Worm (Caenorhabditis elegans) whole organism, L1 larva: ENCODE measurements around the gene wdr-83.

Source experiments
- C16A3.4 ChIP-seq: fragments of 150-350 bp; optimal IDR thresholded peaks from 2 replicates; lab custom pipeline; 2014; ENCODE audit warnings: missing biosample characterization, missing genetic modification characterization
- C34B4.2 ChIP-seq: sonication (generic microtip); optimal IDR thresholded peaks from 2 replicates; lab custom pipeline; 2017; ENCODE audit warnings: mild to moderate bottlenecking, missing genetic modification characterization, missing compliant biosample characterization
- F16B12.6 ChIP-seq: fragments of 150-350 bp; optimal IDR thresholded peaks from 2 replicates; lab custom pipeline; 2014; ENCODE audit warnings: missing biosample characterization, missing genetic modification characterization
- Y116A8C.19 ChIP-seq: sonication (generic microtip); optimal IDR thresholded peaks from 2 replicates; lab custom pipeline; 2016; ENCODE audit warnings: missing compliant biosample characterization, missing genetic modification characterization, borderline replicate concordance
- aha-1 ChIP-seq: fragments of 150-350 bp; optimal IDR thresholded peaks from 2 replicates; lab custom pipeline; 2014; ENCODE audit warnings: missing biosample characterization, missing genetic modification characterization
- aly-2 ChIP-seq: fragments of 150-350 bp; optimal IDR thresholded peaks from 2 replicates; lab custom pipeline; 2014; ENCODE audit warnings: missing biosample characterization, missing genetic modification characterization
- ama-1 ChIP-seq: fragments of 150-350 bp; optimal IDR thresholded peaks from 2 replicates; lab custom pipeline; 2014
- ceh-63 ChIP-seq: fragments of 200-800 bp; sonication (Bioruptor generic); optimal IDR thresholded peaks from 2 replicates; lab custom pipeline; 2018; ENCODE audit warnings: mild to moderate bottlenecking, missing genetic modification characterization, missing compliant biosample characterization
- ceh-8 ChIP-seq: fragments of 200-800 bp; sonication (Bioruptor generic); optimal IDR thresholded peaks from 2 replicates; lab custom pipeline; 2018; ENCODE audit warnings: mild to moderate bottlenecking, missing genetic modification characterization, moderate library complexity, missing compliant biosample characterization
- ceh-90 ChIP-seq: sonication (generic microtip); optimal IDR thresholded peaks from 2 replicates; lab custom pipeline; 2016; ENCODE audit warnings: missing genetic modification characterization, missing compliant biosample characterization
- dpl-1 ChIP-seq, 3 experiments: fragments of 150-350 bp in 2 of 3; sonication (generic microtip) in 1 of 3; optimal IDR thresholded peaks; 2 replicates each; lab custom pipeline; 2014 to 2017; ENCODE audit warnings: missing biosample characterization in 3 of 3, missing genetic modification characterization in 3 of 3, missing genetic modification reagents in 3 of 3
- dsc-1 ChIP-seq: sonication (generic microtip); optimal IDR thresholded peaks from 2 replicates; lab custom pipeline; 2016; ENCODE audit warnings: mild to moderate bottlenecking, missing genetic modification characterization, missing compliant biosample characterization
- efl-3 ChIP-seq: fragments of 200-800 bp; sonication (Bioruptor generic); optimal IDR thresholded peaks from 2 replicates; lab custom pipeline; 2018; ENCODE audit warnings: mild to moderate bottlenecking, missing genetic modification characterization, missing compliant biosample characterization
- egl-13 ChIP-seq: sonication (generic microtip); optimal IDR thresholded peaks from 2 replicates; lab custom pipeline; 2016; ENCODE audit warnings: missing genotype, missing genetic modification reagents, missing genetic modification characterization, missing compliant biosample characterization
- egl-27 ChIP-seq, 2 experiments: fragments of 150-350 bp in 1 of 2; sonication (generic microtip); optimal IDR thresholded peaks; 3 replicates each; lab custom pipeline; 2017 to 2018; ENCODE audit warnings: missing biosample characterization in 2 of 2, missing genetic modification characterization in 2 of 2, missing genetic modification reagents in 2 of 2
- elt-2 ChIP-seq: sonication (generic microtip); optimal IDR thresholded peaks from 2 replicates; lab custom pipeline; 2016; ENCODE audit warnings: missing genetic modification characterization, mild to moderate bottlenecking, inconsistent platforms, missing compliant biosample characterization, missing genetic modification reagents
- elt-3 ChIP-seq, 6 experiments: fragments of 150-350 bp in 1 of 6; sonication (generic microtip); optimal IDR thresholded peaks; 2 replicates each; lab custom pipeline; 2017 to 2018; ENCODE audit warnings: missing biosample characterization in 6 of 6, missing genetic modification characterization in 6 of 6, inconsistent platforms in 1 of 6
- fkh-4 ChIP-seq: sonication (generic microtip); optimal IDR thresholded peaks from 2 replicates; lab custom pipeline; 2016; ENCODE audit warnings: missing compliant biosample characterization, missing genetic modification characterization, borderline replicate concordance
- fkh-8 ChIP-seq: sonication (generic microtip); optimal IDR thresholded peaks from 2 replicates; lab custom pipeline; 2016; ENCODE audit warnings: mild to moderate bottlenecking, missing genetic modification characterization, missing compliant biosample characterization
- fos-1 ChIP-seq: fragments of 150-350 bp; optimal IDR thresholded peaks from 2 replicates; lab custom pipeline; 2014; ENCODE audit warnings: missing biosample characterization, missing genetic modification characterization
- grh-1 ChIP-seq: fragments of 200-800 bp; sonication (Bioruptor generic); IDR thresholded peaks from 2 replicates; pipeline ENCODE4 v1.3.6; 2022; ENCODE audit warnings: missing genetic modification reagents, missing genetic modification characterization, missing compliant biosample characterization
- hlh-17 ChIP-seq: fragments of 200-800 bp; sonication (Bioruptor generic); optimal IDR thresholded peaks from 2 replicates; lab custom pipeline; 2018; ENCODE audit warnings: missing genetic modification characterization, mild to moderate bottlenecking, missing compliant biosample characterization, moderate library complexity, borderline replicate concordance
- hpl-2 ChIP-seq: fragments of 150-350 bp; optimal IDR thresholded peaks from 2 replicates; lab custom pipeline; 2014; ENCODE audit warnings: missing biosample characterization, missing genetic modification reagents, missing genetic modification characterization
- irx-1 ChIP-seq: sonication (generic microtip); optimal IDR thresholded peaks from 2 replicates; lab custom pipeline; 2016; ENCODE audit warnings: missing genetic modification characterization, missing compliant biosample characterization
- lin-13 ChIP-seq: fragments of 150-350 bp; optimal IDR thresholded peaks from 2 replicates; lab custom pipeline; 2014; ENCODE audit warnings: missing biosample characterization, missing genetic modification reagents, missing genetic modification characterization
- lin-35 ChIP-seq, 2 experiments: fragments of 150-350 bp; optimal IDR thresholded peaks; 2 replicates each; lab custom pipeline; 2014; ENCODE audit warnings: missing biosample characterization in 2 of 2, missing genetic modification characterization in 2 of 2, missing genetic modification reagents in 2 of 2
- lin-39 ChIP-seq: fragments of 150-350 bp; optimal IDR thresholded peaks from 2 replicates; lab custom pipeline; 2014; ENCODE audit warnings: missing biosample characterization, missing genetic modification reagents, missing genetic modification characterization
- mdl-1 ChIP-seq, 2 experiments: fragments of 150-350 bp; optimal IDR thresholded peaks; 2 replicates each; lab custom pipeline; 2014 to 2017; ENCODE audit warnings: missing biosample characterization in 2 of 2, missing genetic modification characterization in 2 of 2, inconsistent platforms in 1 of 2
- mep-1 ChIP-seq: fragments of 150-350 bp; optimal IDR thresholded peaks from 2 replicates; lab custom pipeline; 2014; ENCODE audit warnings: missing biosample characterization, missing genetic modification characterization
- nhr-12 ChIP-seq: sonication (generic microtip); optimal IDR thresholded peaks from 2 replicates; lab custom pipeline; 2017; ENCODE audit warnings: missing biosample characterization, missing genetic modification characterization
- nhr-237 ChIP-seq: fragments of 150-350 bp; optimal IDR thresholded peaks from 2 replicates; lab custom pipeline; 2014; ENCODE audit warnings: missing biosample characterization, missing genetic modification characterization
- nhr-28 ChIP-seq: fragments of 150-350 bp; optimal IDR thresholded peaks from 2 replicates; lab custom pipeline; 2014; ENCODE audit warnings: missing biosample characterization, missing genetic modification characterization
- nhr-47 ChIP-seq: sonication (generic microtip); optimal IDR thresholded peaks from 2 replicates; lab custom pipeline; 2016; ENCODE audit warnings: mild to moderate bottlenecking, missing genetic modification characterization, moderate library complexity, missing compliant biosample characterization
- nhr-71 ChIP-seq: sonication (generic microtip); optimal IDR thresholded peaks from 2 replicates; lab custom pipeline; 2016; ENCODE audit warnings: mild to moderate bottlenecking, missing genetic modification characterization, moderate library complexity, missing compliant biosample characterization
- nhr-76 ChIP-seq: sonication (generic microtip); optimal IDR thresholded peaks from 2 replicates; lab custom pipeline; 2017; ENCODE audit warnings: missing biosample characterization, missing genetic modification characterization
- nhr-77 ChIP-seq: fragments of 150-350 bp; optimal IDR thresholded peaks from 2 replicates; lab custom pipeline; 2014; ENCODE audit warnings: missing biosample characterization, missing genetic modification characterization
- nhr-84 ChIP-seq: sonication (generic microtip); optimal IDR thresholded peaks from 2 replicates; lab custom pipeline; 2017; ENCODE audit warnings: missing biosample characterization, missing genetic modification characterization
- snpc-4 ChIP-seq: fragments of 150-350 bp; optimal IDR thresholded peaks from 2 replicates; lab custom pipeline; 2014; ENCODE audit warnings: missing biosample characterization, missing genetic modification characterization
- snu-23 ChIP-seq: sonication (generic microtip); optimal IDR thresholded peaks from 2 replicates; lab custom pipeline; 2016; ENCODE audit warnings: missing genetic modification characterization, missing compliant biosample characterization
- sptf-1 ChIP-seq: fragments of 150-350 bp; optimal IDR thresholded peaks from 2 replicates; lab custom pipeline; 2014; ENCODE audit warnings: missing biosample characterization, missing genetic modification characterization
- sup-37 ChIP-seq: fragments of 200-800 bp; sonication (Bioruptor generic); optimal IDR thresholded peaks from 2 replicates; lab custom pipeline; 2018; ENCODE audit warnings: mild to moderate bottlenecking, missing genetic modification characterization, missing compliant biosample characterization
- tbx-2 ChIP-seq: sonication (generic microtip); optimal IDR thresholded peaks from 2 replicates; lab custom pipeline; 2016; ENCODE audit warnings: missing genetic modification characterization, missing compliant biosample characterization
- tlp-1 ChIP-seq: fragments of 150-350 bp; optimal IDR thresholded peaks from 2 replicates; lab custom pipeline; 2014; ENCODE audit warnings: missing biosample characterization, missing genetic modification characterization
- unc-130 ChIP-seq: fragments of 150-350 bp; optimal IDR thresholded peaks from 2 replicates; lab custom pipeline; 2017; ENCODE audit warnings: missing biosample characterization, missing genetic modification characterization, inconsistent platforms
- unc-62 ChIP-seq: fragments of 150-350 bp; optimal IDR thresholded peaks from 2 replicates; lab custom pipeline; 2014; ENCODE audit warnings: missing biosample characterization, missing genetic modification reagents, missing genetic modification characterization
- unc-98 ChIP-seq: fragments of 200-800 bp; sonication (Bioruptor generic); IDR thresholded peaks from 2 replicates; pipeline ENCODE4 v1.3.6; 2022; ENCODE audit warnings: missing genetic modification characterization, missing compliant biosample characterization
- vab-15 ChIP-seq: sonication (generic microtip); optimal IDR thresholded peaks from 2 replicates; lab custom pipeline; 2017; ENCODE audit warnings: missing genotype, mild to moderate bottlenecking, missing genetic modification characterization, missing compliant biosample characterization
- xbp-1 ChIP-seq: sonication (generic microtip); optimal IDR thresholded peaks from 2 replicates; lab custom pipeline; 2016; ENCODE audit warnings: missing genetic modification characterization, missing compliant biosample characterization
- zip-4 ChIP-seq: fragments of 200-800 bp; sonication (Bioruptor generic); optimal IDR thresholded peaks from 2 replicates; lab custom pipeline; 2018; ENCODE audit warnings: mild to moderate bottlenecking, missing genetic modification characterization, moderate library complexity, missing compliant biosample characterization
- ztf-11 ChIP-seq, 2 experiments: sonication (generic microtip); optimal IDR thresholded peaks; 2 replicates each; lab custom pipeline; 2016 to 2017; ENCODE audit warnings: missing genetic modification characterization in 2 of 2, missing biosample characterization in 1 of 2, missing compliant biosample characterization in 1 of 2
- ztf-4 ChIP-seq: fragments of 150-350 bp; optimal IDR thresholded peaks from 2 replicates; lab custom pipeline; 2014; ENCODE audit warnings: missing biosample characterization, missing genetic modification characterization

wdr-83 gene

DNA sequence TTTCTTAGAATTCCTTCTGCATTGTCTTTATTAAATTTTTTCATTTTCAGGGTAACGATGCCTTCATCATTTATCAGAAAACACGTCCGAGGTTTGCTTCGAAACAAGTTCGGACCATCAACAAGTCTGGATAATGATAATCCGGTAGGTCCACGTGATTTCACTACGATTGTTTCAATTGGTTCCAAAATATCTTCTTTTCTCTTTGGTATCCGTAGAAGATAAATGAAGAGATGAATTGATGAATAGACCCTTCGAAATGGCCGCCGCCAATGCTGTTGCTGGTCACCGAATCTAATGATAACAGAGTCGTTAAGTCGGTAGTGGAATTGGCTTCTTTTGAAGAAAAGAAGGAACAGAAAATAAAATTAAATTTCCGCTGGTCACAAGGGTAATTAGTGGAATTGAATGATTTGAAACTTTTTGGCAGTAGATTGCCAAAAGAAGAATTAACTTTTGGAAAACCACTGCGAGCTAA, 18.4 kb upstream of the wdr-83 start, which contains the start of gene F33G12.6 (continued):
- TF ChIP-seq ceh-63 (GFP tag; lab: Kevin White, UChicago) (no peak), mdl-1 (tag; optimal IDR thresholded peaks at IDR 0.05; lab: Kevin White, UChicago) (peak in 1 of 2 experiments; percentile 44), ztf-11 (tag; optimal IDR thresholded peaks at IDR 0.05; lab: Kevin White, UChicago) (no peak), tbx-2 (tag; lab: Kevin White, UChicago) (peak; percentile 38), C34B4.2 (no peak), nhr-12 (no peak), unc-62 (no peak), ceh-90 (no peak), elt-2 (no peak), tlp-1 (no peak), mep-1 (tag; lab: Kevin White, UChicago) (peak; percentile 52), ama-1 (lab: Kevin White, UChicago) (no peak), grh-1 (GFP tag; lab: Robert Waterston, UW) (no peak), aly-2 (tag; lab: Kevin White, UChicago) (no peak), nhr-47 (tag; lab: Kevin White, UChicago) (no peak), fos-1 (no peak), ztf-4 (tag; lab: Kevin White, UChicago) (no peak), nhr-71 (tag; lab: Kevin White, UChicago) (peak; percentile 24), Y116A8C.19 (tag; lab: Kevin White, UChicago) (no peak), unc-130 (tag; lab: Kevin White, UChicago) (peak; percentile 40), nhr-28 (tag; lab: Kevin White, UChicago) (no peak), fkh-8 (tag; lab: Kevin White, UChicago) (no peak), snu-23 (GFP tag; lab: Kevin White, UChicago) (peak; percentile 31), elt-3 (tag; optimal IDR thresholded peaks at IDR 0.05; lab: Kevin White, UChicago) (peak in 2 of 6 experiments; percentile 19 to 46), egl-13 (tag; lab: Kevin White, UChicago) (no peak), hlh-17 (no peak), fkh-4 (tag; lab: Kevin White, UChicago) (no peak), lin-39 (tag; lab: Kevin White, UChicago) (no peak), sup-37 (GFP tag; lab: Kevin White, UChicago) (no peak), zip-4 (GFP tag; lab: Kevin White, UChicago) (no peak), egl-27 (tag; optimal IDR thresholded peaks at IDR 0.05; lab: Kevin White, UChicago) (no peak), nhr-77 (tag; lab: Kevin White, UChicago) (no peak), ceh-8 (GFP tag; lab: Kevin White, UChicago) (no peak), irx-1 (tag; lab: Kevin White, UChicago) (no peak), lin-13 (GFP tag; lab: Kevin White, UChicago) (no peak), snpc-4 (no peak), lin-35 (GFP tag; optimal IDR thresholded peaks at IDR 0.05; lab: Kevin White, UChicago) (no peak), aha-1 (tag; lab: Kevin White, UChicago) (no peak), F16B12.6 (tag; lab: Kevin White, UChicago) (no peak), sptf-1 (tag; lab: Kevin White, UChicago) (no peak), hpl-2 (GFP tag; lab: Kevin White, UChicago) (no peak), dsc-1 (tag; lab: Kevin White, UChicago) (no peak), vab-15 (tag; lab: Kevin White, UChicago) (no peak), xbp-1 (tag; lab: Kevin White, UChicago) (no peak), efl-3 (GFP tag; lab: Kevin White, UChicago) (no peak), nhr-237 (tag; lab: Kevin White, UChicago) (no peak), C16A3.4 (tag; lab: Kevin White, UChicago) (no peak), unc-98 (GFP tag; lab: Robert Waterston, UW) (no peak), dpl-1 (GFP tag; optimal IDR thresholded peaks at IDR 0.05; lab: Kevin White, UChicago) (no peak), nhr-76 (tag; lab: Kevin White, UChicago) (no peak), nhr-84 (tag; lab: Kevin White, UChicago) (no peak)
